Fruit fly (Drosophila melanogaster) whole organism, pupa: Measurements from ENCODE around the gene cin.
A peak's percentile ranks its signal among the peaks of the same experiment; 100 is the strongest.

Experiments
- CG10348 ChIP-seq: fragments of 200-800 bp; sonication (Bioruptor generic); IDR thresholded peaks from 2 replicates; pipeline ENCODE4 v1.3.6; 2022; ENCODE audit warnings: missing biosample characterization, missing genetic modification characterization
- CG12605 ChIP-seq: fragments of 200-800 bp; sonication (Bioruptor generic); IDR thresholded peaks from 2 replicates; pipeline ENCODE4 v1.3.6; 2022; ENCODE audit warnings: missing biosample characterization, missing genetic modification characterization
- CG13204 ChIP-seq: fragments of 200-800 bp; sonication (Bioruptor generic); optimal IDR thresholded peaks from 2 replicates; lab custom pipeline; 2018; ENCODE audit warnings: missing biosample characterization, mild to moderate bottlenecking, missing genetic modification characterization, moderate library complexity
- CG14655 ChIP-seq: fragments of 200-800 bp; sonication (Bioruptor generic); optimal IDR thresholded peaks from 3 replicates; lab custom pipeline; 2017; ENCODE audit warnings: mild to moderate bottlenecking, missing biosample characterization, missing genetic modification reagents, missing genetic modification characterization
- CG15710 ChIP-seq: fragments of 200-800 bp; sonication (Bioruptor generic); optimal IDR thresholded peaks from 2 replicates; lab custom pipeline; 2018; ENCODE audit warnings: missing biosample characterization, mild to moderate bottlenecking, missing genetic modification characterization, moderate library complexity
- CG17806 ChIP-seq: fragments of 200-800 bp; sonication (Bioruptor generic); optimal IDR thresholded peaks from 2 replicates; lab custom pipeline; 2018; ENCODE audit warnings: missing biosample characterization, mild to moderate bottlenecking, missing genetic modification characterization, moderate library complexity
- CG32121 ChIP-seq: fragments of 200-800 bp; sonication (Bioruptor generic); IDR thresholded peaks from 2 replicates; pipeline ENCODE4 v1.3.6; 2022; ENCODE audit warnings: missing biosample characterization, missing genetic modification characterization
- CG34367 ChIP-seq: fragments of 200-800 bp; sonication (Bioruptor generic); optimal IDR thresholded peaks from 2 replicates; lab custom pipeline; 2018; ENCODE audit warnings: missing biosample characterization, mild to moderate bottlenecking, missing genetic modification characterization
- CG4496 ChIP-seq: fragments of 200-800 bp; sonication (Bioruptor generic); IDR thresholded peaks from 3 replicates; pipeline ENCODE4 v1.3.6; 2022; ENCODE audit warnings: missing biosample characterization, missing genetic modification characterization
- CG8159 ChIP-seq: fragments of 200-800 bp; sonication (Bioruptor generic); optimal IDR thresholded peaks from 3 replicates; lab custom pipeline; 2018; ENCODE audit warnings: missing biosample characterization, mild to moderate bottlenecking, missing genetic modification characterization, moderate library complexity
- CG8301 ChIP-seq: fragments of 200-800 bp; sonication (Bioruptor generic); optimal IDR thresholded peaks from 2 replicates; lab custom pipeline; 2018; ENCODE audit warnings: missing biosample characterization, mild to moderate bottlenecking, missing genetic modification characterization
- CG9948 ChIP-seq: fragments of 200-800 bp; sonication (Bioruptor generic); optimal IDR thresholded peaks from 2 replicates; lab custom pipeline; 2018; ENCODE audit warnings: missing biosample characterization, mild to moderate bottlenecking, missing genetic modification characterization, moderate library complexity
- D1 ChIP-seq: fragments of 200-800 bp; sonication (Bioruptor generic); optimal IDR thresholded peaks from 2 replicates; lab custom pipeline; 2018; ENCODE audit warnings: missing biosample characterization, mild to moderate bottlenecking, missing genetic modification characterization, moderate library complexity
- EcR ChIP-seq: fragments of 200-800 bp; sonication (Bioruptor generic); optimal IDR thresholded peaks from 3 replicates; lab custom pipeline; 2019; ENCODE audit warnings: missing biosample characterization, missing genetic modification characterization, mild to moderate bottlenecking, moderate library complexity, missing genetic modification reagents
- Ets98B ChIP-seq: fragments of 200-800 bp; sonication (Bioruptor generic); IDR thresholded peaks from 2 replicates; pipeline ENCODE4 v1.3.6; 2022; ENCODE audit warnings: missing biosample characterization, missing genetic modification characterization
- Pif1A ChIP-seq: fragments of 200-800 bp; sonication (Bioruptor generic); optimal IDR thresholded peaks from 3 replicates; lab custom pipeline; 2016; ENCODE audit warnings: missing biosample characterization, missing genetic modification characterization
- Pif1B ChIP-seq: fragments of 200-800 bp; sonication (Bioruptor generic); optimal IDR thresholded peaks from 3 replicates; lab custom pipeline; 2016; ENCODE audit warnings: missing biosample characterization, missing genetic modification characterization
- Snoo ChIP-seq: fragments of 200-800 bp; sonication (Bioruptor generic); optimal IDR thresholded peaks from 3 replicates; lab custom pipeline; 2017; ENCODE audit warnings: missing biosample characterization, mild to moderate bottlenecking, missing genetic modification characterization, inconsistent platforms
- fd96Ca ChIP-seq: fragments of 200-800 bp; sonication (Bioruptor generic); IDR thresholded peaks from 3 replicates; pipeline ENCODE4 v1.3.6; 2022; ENCODE audit warnings: missing biosample characterization, missing genetic modification characterization
- gl ChIP-seq: fragments of 200-800 bp; sonication (Bioruptor generic); optimal IDR thresholded peaks from 2 replicates; lab custom pipeline; 2018; ENCODE audit warnings: missing biosample characterization, mild to moderate bottlenecking, missing genetic modification characterization
- rn ChIP-seq: fragments of 200-800 bp; sonication (Bioruptor generic); IDR thresholded peaks from 2 replicates; pipeline ENCODE4 v1.3.6; 2022; ENCODE audit warnings: missing biosample characterization, missing genetic modification characterization

cin gene

dm6 chrX:255369-255768, at the start of gene cin:
cin (plus strand) TSS chrX:255674.
- TF ChIP-seq fd96Ca (GFP tag; lab: Robert Waterston, UW): no peak
- TF ChIP-seq Pif1B: peak; percentile 52
- TF ChIP-seq Ets98B (GFP tag; lab: Robert Waterston, UW): peak; percentile 53
- no peak for TF ChIP-seq CG32121 (GFP tag; lab: Robert Waterston, UW)
- TF ChIP-seq CG15710 (tag; lab: Kevin White, UChicago): peak; percentile 76
- peak; percentile 71 for TF ChIP-seq CG17806 (tag; lab: Kevin White, UChicago)
- no peak for TF ChIP-seq CG14655
- no peak for TF ChIP-seq CG12605 (GFP tag; lab: Robert Waterston, UW)
- TF ChIP-seq CG34367: peak; percentile 65
- TF ChIP-seq gl: peak; percentile 30
- TF ChIP-seq CG8301: peak; percentile 61
- TF ChIP-seq CG8159 (tag; lab: Kevin White, UChicago): peak; percentile 77
- no peak for TF ChIP-seq EcR (GFP tag; lab: Kevin White, UChicago)
- peak; percentile 46 for TF ChIP-seq Pif1A (GFP tag; lab: Kevin White, UChicago)
- TF ChIP-seq CG4496: peak; percentile 82
- TF ChIP-seq rn (GFP tag; lab: Robert Waterston, UW): no peak
- TF ChIP-seq CG10348 (GFP tag; lab: Robert Waterston, UW): no peak
- TF ChIP-seq CG13204: no peak
- peak; percentile 63 for TF ChIP-seq Snoo (tag; lab: Kevin White, UChicago)
- TF ChIP-seq CG9948 (tag; lab: Kevin White, UChicago): peak; percentile 72
- TF ChIP-seq D1 (tag; lab: Kevin White, UChicago): peak; percentile 40
- TF ChIP-seq, all 21 proteins: peak for 13

dm6 chrX:245802-246201, 9.7 kb upstream of the cin start, which contains the start of the genes CG3038 and G9a:
CG3038 (minus strand) TSS chrX:245856.
G9a (plus strand) TSS chrX:245978.
- TF ChIP-seq Pif1A (GFP tag; lab: Kevin White, UChicago): no peak
- no peak for TF ChIP-seq gl
- TF ChIP-seq EcR (GFP tag; lab: Kevin White, UChicago): peak; percentile 54

- TF ChIP-seq Pif1A (GFP tag; lab: Kevin White, UChicago) (no peak), CG8301 (no peak), CG10348 (GFP tag; lab: Robert Waterston, UW) (no peak), EcR (GFP tag; lab: Kevin White, UChicago) (no peak), Ets98B (GFP tag; lab: Robert Waterston, UW) (no peak), fd96Ca (GFP tag; lab: Robert Waterston, UW) (no peak), gl (no peak)
These were observed 8.1 kb upstream of the cin start for dm6 chrX:247329-247728.

- TF ChIP-seq fd96Ca (GFP tag; lab: Robert Waterston, UW) (no peak), CG12605 (GFP tag; lab: Robert Waterston, UW) (no peak), CG15710 (tag; lab: Kevin White, UChicago) (no peak), Ets98B (GFP tag; lab: Robert Waterston, UW) (no peak), CG8301 (no peak), CG14655 (no peak), CG32121 (GFP tag; lab: Robert Waterston, UW) (no peak), CG9948 (tag; lab: Kevin White, UChicago) (no peak), CG10348 (GFP tag; lab: Robert Waterston, UW) (no peak), CG17806 (tag; lab: Kevin White, UChicago) (no peak), CG8159 (tag; lab: Kevin White, UChicago) (no peak), CG34367 (no peak), rn (GFP tag; lab: Robert Waterston, UW) (no peak), D1 (tag; lab: Kevin White, UChicago) (no peak)
These were observed 784 bp upstream of the cin start, which contains the start of gene CG42376 for dm6 chrX:254690-255089. CG42376 (plus strand) TSS chrX:254876.

- TF ChIP-seq EcR (GFP tag; lab: Kevin White, UChicago): no peak
- peak; percentile 26 for TF ChIP-seq CG8159 (tag; lab: Kevin White, UChicago)
- TF ChIP-seq CG32121 (GFP tag; lab: Robert Waterston, UW): no peak
- no peak for TF ChIP-seq CG14655
- TF ChIP-seq CG12605 (GFP tag; lab: Robert Waterston, UW): no peak
- no peak for TF ChIP-seq rn (GFP tag; lab: Robert Waterston, UW)
- TF ChIP-seq Pif1B: peak; percentile 20
These were observed 7.4 kb downstream of the cin start for dm6 chrX:262836-263235.

dm6 chrX:263728-264344, 8.4 kb downstream of the cin start, which contains the start of gene CG13377:
CG13377 (minus strand) TSS chrX:263999.
- TF ChIP-seq EcR (GFP tag; lab: Kevin White, UChicago) (peak; percentile 36), Snoo (tag; lab: Kevin White, UChicago) (no peak), CG14655 (peak; percentile 45), fd96Ca (GFP tag; lab: Robert Waterston, UW) (no peak), CG8301 (no peak), Pif1A (GFP tag; lab: Kevin White, UChicago) (peak; percentile 30), CG32121 (GFP tag; lab: Robert Waterston, UW) (peak; percentile 48; the same call in 1 of the 2 replicates), CG4496 (peak; percentile 63), CG13204 (no peak), CG8159 (tag; lab: Kevin White, UChicago) (no peak), CG17806 (tag; lab: Kevin White, UChicago) (peak; percentile 35), rn (GFP tag; lab: Robert Waterston, UW) (no peak), CG15710 (tag; lab: Kevin White, UChicago) (peak; percentile 36), CG12605 (GFP tag; lab: Robert Waterston, UW) (no peak), Ets98B (GFP tag; lab: Robert Waterston, UW) (0 out of 2 replicates have a peak, but pooled peaks have one; percentile 23), CG9948 (tag; lab: Kevin White, UChicago) (peak; percentile 40), Pif1B (no peak)
